Worm (Caenorhabditis elegans) whole organism, L2 larva: ENCODE data around the gene ceh-33.

ENCODE experiments used
- alr-1 ChIP-seq: fragments of 150-350 bp; optimal IDR thresholded peaks from 2 replicates; lab custom pipeline; 2014; ENCODE audit warnings: missing biosample characterization, missing genetic modification characterization
- egl-27 ChIP-seq: sonication (generic microtip); optimal IDR thresholded peaks from 3 replicates; lab custom pipeline; 2017; ENCODE audit warnings: missing biosample characterization, missing genetic modification reagents, missing genetic modification characterization
- lin-39 ChIP-seq: fragments of 150-350 bp; optimal IDR thresholded peaks from 2 replicates; lab custom pipeline; 2014; ENCODE audit warnings: missing biosample characterization, missing genetic modification reagents, missing genetic modification characterization
- nhr-11 ChIP-seq: fragments of 150-350 bp; optimal IDR thresholded peaks from 2 replicates; lab custom pipeline; 2014; ENCODE audit warnings: missing biosample characterization, missing genetic modification characterization
- nhr-129 ChIP-seq: fragments of 150-350 bp; optimal IDR thresholded peaks from 2 replicates; lab custom pipeline; 2014; ENCODE audit warnings: missing biosample characterization, missing genetic modification characterization
- nhr-237 ChIP-seq: fragments of 150-350 bp; optimal IDR thresholded peaks from 2 replicates; lab custom pipeline; 2014; ENCODE audit warnings: missing biosample characterization, missing genetic modification characterization
- sem-4 ChIP-seq: fragments of 150-350 bp; optimal IDR thresholded peaks from 2 replicates; lab custom pipeline; 2014; ENCODE audit warnings: missing biosample characterization, missing genetic modification reagents, missing genetic modification characterization
- skn-1 ChIP-seq: sonication (generic microtip); optimal IDR thresholded peaks from 2 replicates; lab custom pipeline; 2017; ENCODE audit warnings: missing biosample characterization, missing genetic modification characterization
- ztf-11 ChIP-seq: sonication (generic microtip); optimal IDR thresholded peaks from 2 replicates; lab custom pipeline; 2017; ENCODE audit warnings: missing biosample characterization, missing genetic modification characterization

DNA sequence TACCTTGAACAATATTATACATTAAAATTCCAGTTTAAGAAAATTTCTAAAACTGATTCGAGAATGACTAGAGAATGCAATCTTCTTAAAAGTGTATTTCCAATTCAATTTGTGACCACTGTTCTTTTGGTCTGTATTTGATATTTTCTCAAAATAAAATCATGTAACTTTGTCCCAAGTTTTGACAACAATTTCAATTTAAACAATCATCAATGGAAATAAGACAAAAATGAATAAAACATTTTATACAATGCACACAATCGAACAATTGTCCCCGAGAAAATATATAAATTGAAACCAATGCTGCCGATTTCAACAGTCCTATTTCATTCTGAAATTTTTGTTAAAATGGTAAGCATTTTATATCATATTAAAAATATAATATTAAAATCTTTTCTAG lies 12.8 kb downstream of the ceh-33 start, which contains the start of gene C10G8.4:
- TF ChIP-seq nhr-129 (tag; lab: Kevin White, UChicago) = no peak
- no peak for TF ChIP-seq skn-1 (tag; lab: Kevin White, UChicago)
- no peak for TF ChIP-seq lin-39 (tag; lab: Kevin White, UChicago)
- TF ChIP-seq ztf-11 = no peak
- TF ChIP-seq egl-27 (tag; lab: Kevin White, UChicago) = no peak
- TF ChIP-seq nhr-237 (tag; lab: Kevin White, UChicago) = no peak
- TF ChIP-seq alr-1 (tag; lab: Kevin White, UChicago) = no peak
- no peak for TF ChIP-seq nhr-11 (tag; lab: Kevin White, UChicago)
- no peak for TF ChIP-seq sem-4 (tag; lab: Kevin White, UChicago)
